Worm (Caenorhabditis elegans) whole organism, L2 larva: ENCODE measurements around the gene H06H21.8.
A peak's percentile ranks its signal among the peaks of the same experiment; 100 is the strongest.

Experiments used
- ama-1 ChIP-seq: fragments of 150-350 bp; optimal IDR thresholded peaks from 2 replicates; lab custom pipeline; 2018; ENCODE audit warnings: inconsistent platforms
- elt-1 ChIP-seq: fragments of 150-350 bp; optimal IDR thresholded peaks from 2 replicates; lab custom pipeline; 2014; ENCODE audit warnings: missing biosample characterization, missing genetic modification characterization
- lin-13 ChIP-seq: fragments of 150-350 bp; optimal IDR thresholded peaks from 2 replicates; lab custom pipeline; 2014; ENCODE audit warnings: missing biosample characterization, missing genetic modification reagents, missing genetic modification characterization
- mbf-1 ChIP-seq: sonication (generic microtip); optimal IDR thresholded peaks from 2 replicates; lab custom pipeline; 2017; ENCODE audit warnings: missing biosample characterization, missing genetic modification characterization
- nhr-11 ChIP-seq: fragments of 150-350 bp; optimal IDR thresholded peaks from 2 replicates; lab custom pipeline; 2014; ENCODE audit warnings: missing biosample characterization, missing genetic modification characterization
- unc-62 ChIP-seq: fragments of 150-350 bp; optimal IDR thresholded peaks from 2 replicates; lab custom pipeline; 2014; ENCODE audit warnings: missing biosample characterization, missing genetic modification reagents, missing genetic modification characterization

DNA sequence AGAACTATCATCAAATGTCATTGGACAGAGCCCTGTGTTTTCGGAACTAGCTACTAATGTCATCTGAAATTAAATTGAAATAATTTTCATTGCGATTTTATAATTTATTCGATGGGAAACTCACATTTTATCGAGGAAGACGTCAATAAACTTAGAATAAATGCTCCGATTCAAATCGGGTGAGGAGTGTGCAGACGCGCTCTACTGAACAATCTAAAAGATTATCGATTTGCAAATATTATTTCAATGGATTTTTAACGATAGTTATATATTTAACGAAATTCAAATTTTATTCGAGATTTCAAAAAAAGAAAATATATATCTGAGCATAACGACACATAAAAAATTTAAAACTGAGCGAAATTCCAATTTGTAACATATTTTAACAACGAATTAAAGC, 21.8 kb downstream of the H06H21.8 start, which contains the start of gene eor-1:
- TF ChIP-seq lin-13 (GFP tag; lab: Kevin White, UChicago) (peak; percentile 48), ama-1 (lab: Kevin White, UChicago) (no peak), mbf-1 (no peak), nhr-11 (tag; lab: Kevin White, UChicago) (no peak), elt-1 (tag; lab: Kevin White, UChicago) (no peak), unc-62 (no peak)
